Fruit fly (Drosophila melanogaster): Measurements from ENCODE around the gene ppk10.

ppk10 gene

DNA sequence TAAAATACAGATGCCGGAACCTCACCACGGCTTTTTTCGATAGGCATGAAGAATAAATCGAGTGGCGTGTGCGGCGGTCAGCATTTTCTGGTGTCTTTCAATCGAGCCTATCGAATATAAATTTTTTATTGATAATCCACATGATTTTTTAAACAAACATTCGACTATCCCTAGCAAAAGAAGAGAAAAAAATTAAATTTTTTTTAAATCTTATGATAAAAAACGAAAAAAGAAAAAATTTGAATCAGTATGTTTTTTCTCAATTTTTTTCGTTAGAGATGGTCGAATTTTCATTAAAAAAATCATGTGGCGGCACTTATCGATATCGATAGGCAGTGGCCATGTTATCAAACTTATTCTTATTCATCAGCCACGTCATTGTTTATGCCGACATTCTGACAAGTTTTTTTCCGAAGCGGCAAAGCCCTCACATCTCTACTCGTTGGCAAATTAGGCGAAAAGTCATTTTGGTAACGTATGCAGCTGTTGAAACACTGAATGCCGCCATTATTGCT is 25.6 kb downstream of the ppk10 start, which contains the start of the genes SmB and KdelR (continued):
- peak; percentile 31; the same call in 1 of the 2 replicates for TF ChIP-seq CG2129 (GFP tag; IDR thresholded peaks at IDR 0.05; ENCODE audit: partially characterized antibody)
- peak; percentile 49 for TF ChIP-seq CG18262 (tag; optimal IDR thresholded peaks at IDR 0.05)
- TF ChIP-seq al (GFP tag; IDR thresholded peaks at IDR 0.05) = no peak
- TF ChIP-seq Rx (GFP tag; IDR thresholded peaks at IDR 0.05) = no peak
- no peak for TF ChIP-seq Dip2 (GFP tag; IDR thresholded peaks at IDR 0.05)
- no peak for TF ChIP-seq Drgx (GFP tag; IDR thresholded peaks at IDR 0.05)
- no peak for TF ChIP-seq Side (GFP tag; optimal IDR thresholded peaks at IDR 0.05)
- no peak for TF ChIP-seq CG15073 (GFP tag; optimal IDR thresholded peaks at IDR 0.05)
- peak; percentile 76; the same call in 2 of the 3 replicates for TF ChIP-seq mld (GFP tag; IDR thresholded peaks at IDR 0.05; ENCODE audit: partially characterized antibody)
- no peak for TF ChIP-seq hkb (optimal IDR thresholded peaks at IDR 0.05)
- TF ChIP-seq hkb (GFP tag; IDR thresholded peaks at IDR 0.05) = no peak
- TF ChIP-seq CG18619 (GFP tag; optimal IDR thresholded peaks at IDR 0.05) = no peak
- peak; percentile 60; the same call in 2 of the 3 replicates for TF ChIP-seq CG17361 (GFP tag; IDR thresholded peaks at IDR 0.05)
- peak; percentile 26 for TF ChIP-seq CG33557 (GFP tag; optimal IDR thresholded peaks at IDR 0.05)
- no peak for TF ChIP-seq CG14441 (GFP tag; IDR thresholded peaks at IDR 0.05)
- TF ChIP-seq H15 (GFP tag; IDR thresholded peaks at IDR 0.05) = no peak
- no peak for TF ChIP-seq CG6765 (GFP tag; optimal IDR thresholded peaks at IDR 0.05)
- TF ChIP-seq CG31365 (tag; optimal IDR thresholded peaks at IDR 0.05) = no peak
- TF ChIP-seq Sin3A (optimal IDR thresholded peaks at IDR 0.05) = peak; percentile 44
- TF ChIP-seq CG8388 (GFP tag; optimal IDR thresholded peaks at IDR 0.05) = peak; percentile 21
- TF ChIP-seq Doc3 (GFP tag; IDR thresholded peaks at IDR 0.05; ENCODE audit: partially characterized antibody) = peak; percentile 57; the same call in 1 of the 3 replicates
- TF ChIP-seq danr (GFP tag; IDR thresholded peaks at IDR 0.05) = no peak
- no peak for TF ChIP-seq TFAM (GFP tag; optimal IDR thresholded peaks at IDR 0.05)
- TF ChIP-seq scrt (GFP tag; optimal IDR thresholded peaks at IDR 0.05) = no peak
- peak; percentile 66 for TF ChIP-seq zen2 (GFP tag; IDR thresholded peaks at IDR 0.05; ENCODE audit: partially characterized antibody)
- peak; percentile 58 for TF ChIP-seq sug (tag; optimal IDR thresholded peaks at IDR 0.05)
- peak; percentile 69 for TF ChIP-seq BEAF-32 (GFP tag; optimal IDR thresholded peaks at IDR 0.05)
- no peak for TF ChIP-seq ham (GFP tag; IDR thresholded peaks at IDR 0.05)
- TF ChIP-seq h (optimal IDR thresholded peaks at IDR 0.05) = no peak
- TF ChIP-seq br (optimal IDR thresholded peaks at IDR 0.05) = no peak
- no peak for TF ChIP-seq CG6689 (GFP tag; IDR thresholded peaks at IDR 0.05)
- no peak for TF ChIP-seq NC2β (GFP tag; optimal IDR thresholded peaks at IDR 0.05)
- no peak for TF ChIP-seq zf30C (GFP tag; optimal IDR thresholded peaks at IDR 0.05)
- peak; percentile 31 for TF ChIP-seq Atf3 (GFP tag; optimal IDR thresholded peaks at IDR 0.05)
- TF ChIP-seq CG7357 (GFP tag; IDR thresholded peaks at IDR 0.05) = no peak
- peak; percentile 82 for TF ChIP-seq CG16813 (GFP tag; IDR thresholded peaks at IDR 0.05; ENCODE audit: partially characterized antibody)
- TF ChIP-seq CG10274 (GFP tag; optimal IDR thresholded peaks at IDR 0.05) = no peak
- no peak for TF ChIP-seq CG9876 (GFP tag; optimal IDR thresholded peaks at IDR 0.05)
- peak; percentile 61 for TF ChIP-seq gfzf (GFP tag; optimal IDR thresholded peaks at IDR 0.05)
- TF ChIP-seq Mad (GFP tag; optimal IDR thresholded peaks at IDR 0.05) = no peak
- TF ChIP-seq Ptx1 (GFP tag; IDR thresholded peaks at IDR 0.05) = no peak
- no peak for TF ChIP-seq eyg (GFP tag; optimal IDR thresholded peaks at IDR 0.05)
- TF ChIP-seq D19A (tag; optimal IDR thresholded peaks at IDR 0.05) = no peak
- TF ChIP-seq crp (GFP tag; optimal IDR thresholded peaks at IDR 0.05) = peak in 1 of 2 experiments; percentile 54
- peak; percentile 98 for TF ChIP-seq CG11560 (tag; IDR thresholded peaks at IDR 0.05)
- no peak; the same call in 1 of the 2 replicates for TF ChIP-seq CG32772 (GFP tag; IDR thresholded peaks at IDR 0.05)
- TF ChIP-seq ind (GFP tag; optimal IDR thresholded peaks at IDR 0.05) = no peak
- no peak for TF ChIP-seq mam (GFP tag; optimal IDR thresholded peaks at IDR 0.05)
- TF ChIP-seq CG2678 (tag; optimal IDR thresholded peaks at IDR 0.05) = no peak
- no peak for TF ChIP-seq CG16779 (GFP tag; IDR thresholded peaks at IDR 0.05)
- TF ChIP-seq MESR4 (GFP tag; optimal IDR thresholded peaks at IDR 0.05) = peak; percentile 92
- no peak for TF ChIP-seq psq (GFP tag; optimal IDR thresholded peaks at IDR 0.05)

Measured in whole organism, embryonic.